Fruit fly (Drosophila melanogaster) whole organism, embryonic: ENCODE data around the gene CG16959.

Experiments used
- Bteb2 ChIP-seq: fragments of 200-800 bp; sonication (Bioruptor generic); optimal IDR thresholded peaks from 2 replicates; lab custom pipeline; 2016; ENCODE audit warnings: missing biosample characterization, missing genetic modification characterization
- CG10366 ChIP-seq: fragments of 200-800 bp; sonication (Bioruptor generic); IDR thresholded peaks from 2 replicates; pipeline ENCODE4 v1.3.6; 2022; ENCODE audit warnings: missing biosample characterization, missing genetic modification characterization
- CG11398 ChIP-seq: fragments of 200-800 bp; sonication (Bioruptor generic); optimal IDR thresholded peaks from 2 replicates; lab custom pipeline; 2016; ENCODE audit warnings: missing biosample characterization, missing genetic modification characterization
- CG11723 ChIP-seq: fragments of 200-800 bp; sonication (Bioruptor generic); optimal IDR thresholded peaks from 2 replicates; lab custom pipeline; 2017; ENCODE audit warnings: missing biosample characterization, mild to moderate bottlenecking, missing genetic modification characterization
- CG12071 ChIP-seq: fragments of 200-800 bp; sonication (Bioruptor generic); optimal IDR thresholded peaks from 3 replicates; lab custom pipeline; 2018; ENCODE audit warnings: missing biosample characterization, mild to moderate bottlenecking, missing genetic modification characterization
- CG12104 ChIP-seq: fragments of 200-800 bp; sonication (Bioruptor generic); optimal IDR thresholded peaks from 3 replicates; lab custom pipeline; 2016; ENCODE audit warnings: missing biosample characterization, missing genetic modification characterization
- CG12659 ChIP-seq: fragments of 200-800 bp; sonication (Bioruptor generic); optimal IDR thresholded peaks from 3 replicates; lab custom pipeline; 2017; ENCODE audit warnings: mild to moderate bottlenecking, missing biosample characterization, missing genetic modification reagents, missing genetic modification characterization
- CG14441 ChIP-seq: fragments of 200-800 bp; sonication (Bioruptor generic); IDR thresholded peaks from 2 replicates; pipeline ENCODE4 v1.3.6; 2022; ENCODE audit warnings: missing biosample characterization, missing genetic modification characterization
- CG16813 ChIP-seq: fragments of 200-800 bp; sonication (Bioruptor generic); IDR thresholded peaks from 3 replicates; pipeline ENCODE4 v1.3.6; 2022; ENCODE audit warnings: missing biosample characterization, missing genetic modification characterization; ENCODE audit not compliant: partially characterized antibody
- CG17612 ChIP-seq: fragments of 200-800 bp; sonication (Bioruptor generic); IDR thresholded peaks from 2 replicates; pipeline ENCODE4 v1.3.6; 2022; ENCODE audit warnings: missing biosample characterization, missing genetic modification characterization
- CG17829 ChIP-seq: fragments of 200-800 bp; optimal IDR thresholded peaks from 2 replicates; lab custom pipeline; 2019; ENCODE audit warnings: missing biosample characterization, mild to moderate bottlenecking, missing genetic modification characterization, moderate library complexity
- CG31224 ChIP-seq: fragments of 200-800 bp; sonication (Bioruptor generic); IDR thresholded peaks from 2 replicates; pipeline ENCODE4 v1.3.6; 2022; ENCODE audit warnings: missing biosample characterization, missing genetic modification characterization
- CG31388 ChIP-seq: fragments of 200-800 bp; sonication (Bioruptor generic); optimal IDR thresholded peaks from 2 replicates; lab custom pipeline; 2016; ENCODE audit warnings: missing biosample characterization, missing genetic modification characterization
- CG32532 ChIP-seq: fragments of 200-800 bp; sonication (Bioruptor generic); IDR thresholded peaks from 2 replicates; pipeline ENCODE4 v1.3.6; 2022; ENCODE audit warnings: missing biosample characterization, missing genetic modification characterization
- CG34224 ChIP-seq: fragments of 200-800 bp; sonication (Bioruptor generic); IDR thresholded peaks from 3 replicates; pipeline ENCODE4 v1.3.6; 2022; ENCODE audit warnings: missing biosample characterization, missing genetic modification characterization; ENCODE audit not compliant: partially characterized antibody
- CG4328 ChIP-seq: fragments of 200-800 bp; sonication (Bioruptor generic); optimal IDR thresholded peaks from 3 replicates; lab custom pipeline; 2017; ENCODE audit warnings: missing biosample characterization, missing genetic modification reagents, missing genetic modification characterization
- CG4360 ChIP-seq: fragments of 200-800 bp; sonication (Bioruptor generic); IDR thresholded peaks from 2 replicates; pipeline ENCODE4 v1.3.6; 2022; ENCODE audit warnings: missing biosample characterization, missing genetic modification characterization
- CG7928 ChIP-seq: fragments of 200-800 bp; sonication (Bioruptor generic); optimal IDR thresholded peaks from 2 replicates; lab custom pipeline; 2017; ENCODE audit warnings: missing biosample characterization, mild to moderate bottlenecking, missing genetic modification characterization
- CG8281 ChIP-seq: fragments of 200-800 bp; sonication (Bioruptor generic); optimal IDR thresholded peaks from 2 replicates; lab custom pipeline; 2018; ENCODE audit warnings: missing biosample characterization, mild to moderate bottlenecking, missing genetic modification characterization, moderate library complexity
- CG8359 ChIP-seq: fragments of 200-800 bp; sonication (Bioruptor generic); optimal IDR thresholded peaks from 2 replicates; lab custom pipeline; 2017; ENCODE audit warnings: missing biosample characterization, mild to moderate bottlenecking, missing genetic modification characterization, borderline replicate concordance
- CG8388 ChIP-seq: fragments of 200-800 bp; sonication (Bioruptor generic); optimal IDR thresholded peaks from 2 replicates; lab custom pipeline; 2019; ENCODE audit warnings: missing biosample characterization, mild to moderate bottlenecking, missing genetic modification characterization, moderate library complexity
- Dad ChIP-seq: fragments of 200-800 bp; sonication (Bioruptor generic); optimal IDR thresholded peaks from 3 replicates; lab custom pipeline; 2016; ENCODE audit warnings: missing biosample characterization, missing genetic modification characterization
- Dll ChIP-seq: fragments of 200-800 bp; sonication (Bioruptor generic); IDR thresholded peaks from 4 replicates; pipeline ENCODE4 v1.3.6; 2022; ENCODE audit warnings: missing biosample characterization, missing genetic modification characterization; ENCODE audit not compliant: partially characterized antibody
- Drgx ChIP-seq: fragments of 200-800 bp; sonication (Bioruptor generic); IDR thresholded peaks from 2 replicates; pipeline ENCODE4 v1.3.6; 2022; ENCODE audit warnings: missing biosample characterization, missing genetic modification characterization
- Elba2 ChIP-seq: fragments of 200-800 bp; sonication (Bioruptor generic); optimal IDR thresholded peaks from 3 replicates; lab custom pipeline; 2016; ENCODE audit warnings: missing biosample characterization, missing genetic modification characterization
- Fer3 ChIP-seq: fragments of 200-800 bp; sonication (Bioruptor generic); optimal IDR thresholded peaks from 2 replicates; lab custom pipeline; 2018; ENCODE audit warnings: missing biosample characterization, mild to moderate bottlenecking, missing genetic modification characterization, moderate library complexity
- Hmr ChIP-seq: fragments of 200-800 bp; sonication (Bioruptor generic); optimal IDR thresholded peaks from 3 replicates; lab custom pipeline; 2017; ENCODE audit warnings: mild to moderate bottlenecking, missing biosample characterization, missing genetic modification reagents, missing genetic modification characterization
- Jarid2 ChIP-seq: fragments of 200-800 bp; sonication (Bioruptor generic); optimal IDR thresholded peaks from 3 replicates; lab custom pipeline; 2017; ENCODE audit warnings: mild to moderate bottlenecking, missing biosample characterization, missing genetic modification reagents, missing genetic modification characterization
- Lim3 ChIP-seq: fragments of 200-800 bp; sonication (Bioruptor generic); IDR thresholded peaks from 2 replicates; pipeline ENCODE4 v1.3.6; 2022; ENCODE audit warnings: missing biosample characterization, missing genetic modification characterization
- Max ChIP-seq: fragments of 200-800 bp; sonication (Bioruptor generic); optimal IDR thresholded peaks from 2 replicates; lab custom pipeline; 2016; ENCODE audit warnings: missing biosample characterization, mild to moderate bottlenecking, missing genetic modification characterization
- Xbp1 ChIP-seq: fragments of 200-800 bp; sonication (Bioruptor generic); optimal IDR thresholded peaks from 3 replicates; lab custom pipeline; 2016; ENCODE audit warnings: missing biosample characterization, mild to moderate bottlenecking, missing genetic modification characterization
- ato ChIP-seq: fragments of 200-800 bp; sonication (Bioruptor generic); IDR thresholded peaks from 2 replicates; pipeline ENCODE4 v1.3.6; 2022; ENCODE audit warnings: missing biosample characterization, missing genetic modification characterization; ENCODE audit not compliant: partially characterized antibody
- dmrt99B ChIP-seq: fragments of 200-800 bp; sonication (Bioruptor generic); optimal IDR thresholded peaks from 2 replicates; lab custom pipeline; 2018; ENCODE audit warnings: missing biosample characterization, mild to moderate bottlenecking, missing genetic modification characterization, moderate library complexity
- esg ChIP-seq: fragments of 200-800 bp; sonication (Bioruptor generic); conservative IDR thresholded peaks from 2 replicates; pipeline ENCODE4 v1.3.6; 2022; ENCODE audit warnings: missing biosample characterization, missing genetic modification characterization
- ewg ChIP-seq: fragments of 200-800 bp; sonication (Bioruptor generic); optimal IDR thresholded peaks from 3 replicates; lab custom pipeline; 2017; ENCODE audit warnings: mild to moderate bottlenecking, missing biosample characterization, missing genetic modification reagents, missing genetic modification characterization
- fu2 ChIP-seq: fragments of 200-800 bp; sonication (Bioruptor generic); optimal IDR thresholded peaks from 2 replicates; lab custom pipeline; 2016; ENCODE audit warnings: missing biosample characterization, missing genetic modification characterization
- gsb ChIP-seq: fragments of 200-800 bp; sonication (Bioruptor generic); IDR thresholded peaks from 2 replicates; pipeline ENCODE4 v1.3.6; 2022; ENCODE audit warnings: missing biosample characterization, missing genetic modification characterization
- ham ChIP-seq: fragments of 200-800 bp; sonication (Bioruptor generic); IDR thresholded peaks from 2 replicates; pipeline ENCODE4 v1.3.6; 2022; ENCODE audit warnings: missing biosample characterization, missing genetic modification characterization
- lab ChIP-seq: fragments of 200-800 bp; sonication (Bioruptor generic); optimal IDR thresholded peaks from 3 replicates; lab custom pipeline; 2017; ENCODE audit warnings: missing biosample characterization, missing genetic modification characterization, mild to moderate bottlenecking, moderate library complexity, missing genetic modification reagents
- lola ChIP-seq, 3 experiments: fragments of >200 bp in 2 of 3; fragments of 200-800 bp in 1 of 3; sonication (Bioruptor generic) in 1 of 3; optimal IDR thresholded peaks; 2 replicates each; lab custom pipeline; 2017 to 2019; ENCODE audit warnings: missing biosample characterization in 3 of 3, missing genetic modification characterization in 3 of 3, mild to moderate bottlenecking in 1 of 3, moderate library complexity in 1 of 3
- maf-S ChIP-seq: fragments of 200-800 bp; sonication (Bioruptor generic); optimal IDR thresholded peaks from 2 replicates; lab custom pipeline; 2016; ENCODE audit warnings: missing biosample characterization, missing genetic modification characterization
- mam ChIP-seq: fragments of 200-800 bp; sonication (Bioruptor generic); optimal IDR thresholded peaks from 3 replicates; lab custom pipeline; 2016; ENCODE audit warnings: missing biosample characterization, missing genetic modification characterization
- nerfin-1 ChIP-seq: fragments of 200-800 bp; sonication (Bioruptor generic); optimal IDR thresholded peaks from 3 replicates; lab custom pipeline; 2019; ENCODE audit warnings: missing biosample characterization, mild to moderate bottlenecking, missing genetic modification characterization, moderate library complexity
- nmo ChIP-seq: fragments of 200-800 bp; sonication (Bioruptor generic); optimal IDR thresholded peaks from 2 replicates; lab custom pipeline; 2018; ENCODE audit warnings: missing biosample characterization, mild to moderate bottlenecking, missing genetic modification characterization, moderate library complexity
- oc ChIP-seq: fragments of 200-800 bp; sonication (Bioruptor generic); optimal IDR thresholded peaks from 2 replicates; lab custom pipeline; 2018; ENCODE audit warnings: missing biosample characterization, mild to moderate bottlenecking, missing genetic modification characterization, moderate library complexity
- repo ChIP-seq: fragments of 200-800 bp; sonication (Bioruptor generic); optimal IDR thresholded peaks from 2 replicates; lab custom pipeline; 2016; ENCODE audit warnings: missing biosample characterization, missing genetic modification characterization
- sqz ChIP-seq: fragments of 200-800 bp; sonication (Bioruptor generic); optimal IDR thresholded peaks from 3 replicates; lab custom pipeline; 2018; ENCODE audit warnings: missing biosample characterization, mild to moderate bottlenecking, missing genetic modification characterization
- stwl ChIP-seq: fragments of 200-800 bp; sonication (Bioruptor generic); optimal IDR thresholded peaks from 3 replicates; lab custom pipeline; 2018; ENCODE audit warnings: missing biosample characterization, mild to moderate bottlenecking, missing genetic modification characterization, moderate library complexity
- vnd ChIP-seq: fragments of 200-800 bp; sonication (Bioruptor generic); IDR thresholded peaks from 3 replicates; pipeline ENCODE4 v1.3.6; 2022; ENCODE audit warnings: missing biosample characterization, missing genetic modification characterization; ENCODE audit not compliant: partially characterized antibody

Gene CG16959

DNA sequence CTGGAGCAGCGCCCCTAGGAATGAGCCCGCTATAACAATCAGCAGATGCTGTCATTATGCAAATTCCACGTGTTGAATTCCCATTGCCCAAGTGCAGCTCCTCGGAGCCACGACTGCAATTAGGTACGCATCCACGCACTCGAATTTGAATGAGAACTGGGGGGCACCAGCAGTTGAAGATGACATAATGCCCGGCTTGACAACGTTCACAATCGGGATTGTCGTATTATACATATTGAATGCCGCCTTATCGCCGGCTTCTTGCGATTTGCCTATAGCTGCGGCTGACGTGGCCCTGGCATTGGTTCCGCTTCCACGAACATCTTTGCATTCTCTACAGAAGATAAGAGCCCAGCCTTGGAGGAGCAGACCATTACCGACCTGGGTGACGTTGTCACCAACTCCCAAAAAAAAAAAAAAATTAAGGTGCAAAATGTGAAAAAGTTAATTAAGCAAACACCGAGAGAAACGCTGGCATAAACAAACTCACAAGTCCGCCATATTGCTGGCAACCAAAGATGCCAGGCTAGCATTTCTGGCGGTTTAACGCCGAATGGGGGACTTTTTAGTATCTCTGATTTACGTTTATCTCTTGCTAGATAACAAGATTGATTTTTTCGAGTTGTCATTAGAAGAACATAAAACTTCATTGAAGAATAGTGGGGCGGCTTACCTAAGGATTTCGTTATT is 15.3 kb upstream of the CG16959 start (continued):
- TF ChIP-seq dmrt99B (tag; lab: Kevin White, UChicago), result no peak
- no peak for TF ChIP-seq CG8359 (GFP tag; lab: Kevin White, UChicago)
- no peak for TF ChIP-seq CG12659 (GFP tag; lab: Kevin White, UChicago)
- TF ChIP-seq CG16813 (GFP tag; lab: Robert Waterston, UW), result no peak
- TF ChIP-seq Drgx, result 0 out of 2 replicates have a peak, but pooled peaks have one; percentile 17
- TF ChIP-seq CG14441 (GFP tag; lab: Robert Waterston, UW), result no peak
- no peak for TF ChIP-seq nmo (GFP tag; lab: Kevin White, UChicago)
- TF ChIP-seq lola (GFP tag; optimal IDR thresholded peaks at IDR 0.05; lab: Kevin White, UChicago), result no peak
- TF ChIP-seq CG11398 (GFP tag; lab: Kevin White, UChicago), result no peak
- TF ChIP-seq Dll (GFP tag; lab: Robert Waterston, UW), result no peak
- TF ChIP-seq CG34224 (GFP tag; lab: Robert Waterston, UW), result no peak
- TF ChIP-seq Elba2 (GFP tag; lab: Kevin White, UChicago), result no peak
- TF ChIP-seq gsb (GFP tag; lab: Robert Waterston, UW), result 0 out of 2 replicates have a peak, but pooled peaks have one; percentile 30
- no peak for TF ChIP-seq fu2 (GFP tag; lab: Kevin White, UChicago)
- TF ChIP-seq maf-S, result no peak
- TF ChIP-seq ewg (GFP tag; lab: Kevin White, UChicago), result no peak
- no peak for TF ChIP-seq Bteb2 (GFP tag; lab: Kevin White, UChicago)
- no peak for TF ChIP-seq stwl (tag; lab: Kevin White, UChicago)
- no peak for TF ChIP-seq sqz
- no peak for TF ChIP-seq CG31388 (GFP tag; lab: Kevin White, UChicago)
- no peak for TF ChIP-seq Jarid2 (GFP tag; lab: Kevin White, UChicago)
- TF ChIP-seq CG4360 (GFP tag; lab: Robert Waterston, UW), result no peak
- no peak for TF ChIP-seq CG32532 (GFP tag; lab: Robert Waterston, UW)
- no peak for TF ChIP-seq CG12071 (GFP tag; lab: Kevin White, UChicago)
- TF ChIP-seq repo (GFP tag; lab: Kevin White, UChicago), result no peak
- no peak for TF ChIP-seq CG31224 (GFP tag; lab: Robert Waterston, UW)
- no peak for TF ChIP-seq ato (GFP tag; lab: Robert Waterston, UW)
- no peak for TF ChIP-seq Lim3 (GFP tag; lab: Robert Waterston, UW)
- TF ChIP-seq Hmr (GFP tag; lab: Kevin White, UChicago), result no peak
- TF ChIP-seq Xbp1 (GFP tag; lab: Kevin White, UChicago), result peak; percentile 88
- no peak for TF ChIP-seq ham (GFP tag; lab: Robert Waterston, UW)
- TF ChIP-seq Dad (GFP tag; lab: Kevin White, UChicago), result no peak
- TF ChIP-seq CG8388 (GFP tag; lab: Kevin White, UChicago), result no peak
- no peak for TF ChIP-seq CG17612
- TF ChIP-seq Fer3 (tag; lab: Kevin White, UChicago), result no peak
- TF ChIP-seq CG7928, result no peak
- no peak for TF ChIP-seq CG10366 (GFP tag; lab: Robert Waterston, UW)
- TF ChIP-seq CG4328, result no peak
- no peak for TF ChIP-seq CG17829
- no peak for TF ChIP-seq CG11723 (GFP tag; lab: Kevin White, UChicago)
- no peak for TF ChIP-seq CG12104 (GFP tag; lab: Kevin White, UChicago)
- no peak for TF ChIP-seq oc (tag; lab: Kevin White, UChicago)
- TF ChIP-seq lab, result no peak
- no peak for TF ChIP-seq Max (GFP tag; lab: Kevin White, UChicago)
- TF ChIP-seq nerfin-1 (tag; lab: Kevin White, UChicago), result no peak
- TF ChIP-seq esg (GFP tag; lab: Robert Waterston, UW), result no peak
- TF ChIP-seq CG8281 (tag; lab: Kevin White, UChicago), result no peak
- TF ChIP-seq vnd, result no peak
- no peak for TF ChIP-seq mam
